Fruit fly (Drosophila melanogaster) whole organism, prepupa: ENCODE results near the gene CG42759.

ENCODE experiments used
- Blimp-1 ChIP-seq: fragments of 200-800 bp; sonication (Bioruptor generic); optimal IDR thresholded peaks from 3 replicates; lab custom pipeline; 2017; ENCODE audit warnings: missing biosample characterization, missing genetic modification characterization, mild to moderate bottlenecking, moderate library complexity, missing genetic modification reagents
- CG10631 ChIP-seq: fragments of 200-800 bp; sonication (Bioruptor generic); optimal IDR thresholded peaks from 2 replicates; lab custom pipeline; 2016; ENCODE audit warnings: missing biosample characterization, missing genetic modification characterization
- CG10669 ChIP-seq: fragments of 200-800 bp; sonication (Bioruptor generic); optimal IDR thresholded peaks from 3 replicates; lab custom pipeline; 2018; ENCODE audit warnings: missing biosample characterization, mild to moderate bottlenecking, missing genetic modification characterization, moderate library complexity
- CG11762 ChIP-seq: fragments of 200-800 bp; sonication (Bioruptor generic); optimal IDR thresholded peaks from 3 replicates; lab custom pipeline; 2016; ENCODE audit warnings: missing biosample characterization, missing genetic modification characterization; ENCODE audit not compliant: insufficient read depth
- CG11902 ChIP-seq: fragments of 200-800 bp; sonication (Bioruptor generic); optimal IDR thresholded peaks from 3 replicates; lab custom pipeline; 2016; ENCODE audit warnings: missing biosample characterization, missing genetic modification characterization
- CG1621 ChIP-seq: fragments of 200-800 bp; sonication (Bioruptor generic); optimal IDR thresholded peaks from 3 replicates; lab custom pipeline; 2018; ENCODE audit warnings: missing biosample characterization, mild to moderate bottlenecking, missing genetic modification characterization
- CG31627 ChIP-seq: fragments of 200-800 bp; sonication (Bioruptor generic); optimal IDR thresholded peaks from 3 replicates; lab custom pipeline; 2016; ENCODE audit warnings: missing biosample characterization, missing genetic modification characterization
- CG32006 ChIP-seq: fragments of 200-800 bp; sonication (Bioruptor generic); optimal IDR thresholded peaks from 3 replicates; lab custom pipeline; 2017; ENCODE audit warnings: missing biosample characterization, mild to moderate bottlenecking, missing genetic modification characterization
- CG6163 ChIP-seq: fragments of 200-800 bp; sonication (Bioruptor generic); IDR thresholded peaks from 3 replicates; pipeline ENCODE4 v1.3.6; 2022; ENCODE audit warnings: missing biosample characterization, missing genetic modification characterization
- CG6276 ChIP-seq: fragments of 200-800 bp; sonication (Bioruptor generic); optimal IDR thresholded peaks from 2 replicates; lab custom pipeline; 2017; ENCODE audit warnings: missing biosample characterization, mild to moderate bottlenecking, missing genetic modification characterization
- CG6854 ChIP-seq: fragments of 200-800 bp; sonication (Bioruptor generic); optimal IDR thresholded peaks from 2 replicates; lab custom pipeline; 2017; ENCODE audit warnings: missing biosample characterization, mild to moderate bottlenecking, missing genetic modification characterization
- CG7368 ChIP-seq: fragments of 200-800 bp; sonication (Bioruptor generic); optimal IDR thresholded peaks from 3 replicates; lab custom pipeline; 2016; ENCODE audit warnings: missing biosample characterization, missing genetic modification characterization
- CG8119 ChIP-seq: fragments of 200-800 bp; sonication (Bioruptor generic); IDR thresholded peaks from 3 replicates; pipeline ENCODE4 v1.3.6; 2022; ENCODE audit warnings: missing biosample characterization, missing genetic modification characterization
- CG8319 ChIP-seq: fragments of 200-800 bp; sonication (Bioruptor generic); optimal IDR thresholded peaks from 3 replicates; lab custom pipeline; 2016; ENCODE audit warnings: missing biosample characterization, missing genetic modification characterization
- CG8632 ChIP-seq: fragments of 200-800 bp; sonication (Bioruptor generic); optimal IDR thresholded peaks from 3 replicates; lab custom pipeline; 2016; ENCODE audit warnings: missing biosample characterization, missing genetic modification characterization
- CG9139 ChIP-seq: fragments of 200-800 bp; sonication (Bioruptor generic); optimal IDR thresholded peaks from 3 replicates; lab custom pipeline; 2017; ENCODE audit warnings: missing biosample characterization, mild to moderate bottlenecking, missing genetic modification characterization
- Eip75B ChIP-seq: fragments of 200-800 bp; sonication (Bioruptor generic); optimal IDR thresholded peaks from 3 replicates; lab custom pipeline; 2016; ENCODE audit warnings: missing biosample characterization, missing genetic modification characterization
- Eip78C ChIP-seq: fragments of 200-800 bp; sonication (Bioruptor generic); peaks from one replicate; lab custom pipeline; 2016; ENCODE audit warnings: missing biosample characterization, missing genetic modification characterization
- Eip93F ChIP-seq: fragments of 200-800 bp; sonication (Bioruptor generic); optimal IDR thresholded peaks from 2 replicates; lab custom pipeline; 2016; ENCODE audit warnings: missing biosample characterization, mild to moderate bottlenecking, missing genetic modification characterization
- Ets96B ChIP-seq: fragments of 200-800 bp; optimal IDR thresholded peaks from 2 replicates; lab custom pipeline; 2019; ENCODE audit warnings: missing biosample characterization, mild to moderate bottlenecking, missing genetic modification characterization, moderate library complexity
- Hr38 ChIP-seq: sonication (Bioruptor generic); optimal IDR thresholded peaks from 2 replicates; lab custom pipeline; 2016; ENCODE audit warnings: missing biosample characterization, missing genetic modification characterization
- Hr39 ChIP-seq: fragments of 200-800 bp; sonication (Bioruptor generic); optimal IDR thresholded peaks from 2 replicates; lab custom pipeline; 2016; ENCODE audit warnings: missing biosample characterization, missing genetic modification characterization
- Hr4 ChIP-seq: fragments of 200-800 bp; sonication (Bioruptor generic); optimal IDR thresholded peaks from 3 replicates; lab custom pipeline; 2016; ENCODE audit warnings: missing biosample characterization, missing genetic modification characterization
- Lpt ChIP-seq: fragments of 200-800 bp; sonication (Bioruptor generic); optimal IDR thresholded peaks from 3 replicates; lab custom pipeline; 2016; ENCODE audit warnings: missing biosample characterization, missing genetic modification characterization
- Met ChIP-seq: fragments of 200-800 bp; sonication (Bioruptor generic); optimal IDR thresholded peaks from 3 replicates; lab custom pipeline; 2016; ENCODE audit warnings: missing biosample characterization, missing genetic modification characterization
- OdsH ChIP-seq: fragments of 200-800 bp; sonication (Bioruptor generic); optimal IDR thresholded peaks from 3 replicates; lab custom pipeline; 2016; ENCODE audit warnings: missing biosample characterization, missing genetic modification characterization
- Smox ChIP-seq: fragments of 200-800 bp; sonication (Bioruptor generic); optimal IDR thresholded peaks from 3 replicates; lab custom pipeline; 2016; ENCODE audit warnings: missing biosample characterization, missing genetic modification characterization
- Sox102F ChIP-seq: fragments of 200-800 bp; sonication (Bioruptor generic); optimal IDR thresholded peaks from 2 replicates; lab custom pipeline; 2016; ENCODE audit warnings: missing biosample characterization, mild to moderate bottlenecking, missing genetic modification characterization
- Sox14 ChIP-seq: fragments of 200-800 bp; sonication (Bioruptor generic); optimal IDR thresholded peaks from 3 replicates; lab custom pipeline; 2016; ENCODE audit warnings: missing biosample characterization, missing genetic modification characterization
- Sox15 ChIP-seq: fragments of 200-800 bp; sonication (Bioruptor generic); optimal IDR thresholded peaks from 3 replicates; lab custom pipeline; 2016; ENCODE audit warnings: missing biosample characterization, missing genetic modification characterization
- achi ChIP-seq: fragments of 200-800 bp; sonication (Bioruptor generic); optimal IDR thresholded peaks from 3 replicates; lab custom pipeline; 2016; ENCODE audit warnings: missing biosample characterization, missing genetic modification characterization
- acj6 ChIP-seq: fragments of 200-800 bp; sonication (Bioruptor generic); optimal IDR thresholded peaks from 3 replicates; lab custom pipeline; 2016; ENCODE audit warnings: missing biosample characterization, missing genetic modification characterization
- dsx ChIP-seq: fragments of 200-800 bp; optimal IDR thresholded peaks from 3 replicates; lab custom pipeline; 2019; ENCODE audit warnings: missing biosample characterization, mild to moderate bottlenecking, missing genetic modification characterization, moderate library complexity; ENCODE audit not compliant: poor library complexity, severe bottlenecking
- eg ChIP-seq: fragments of 200-800 bp; sonication (Bioruptor generic); IDR thresholded peaks from 3 replicates; pipeline ENCODE4 v1.3.6; 2022; ENCODE audit warnings: missing biosample characterization, missing genetic modification characterization
- esn ChIP-seq: fragments of 200-800 bp; sonication (Bioruptor generic); optimal IDR thresholded peaks from 2 replicates; lab custom pipeline; 2016; ENCODE audit warnings: missing biosample characterization, mild to moderate bottlenecking, missing genetic modification characterization, moderate library complexity
- fd85E ChIP-seq: fragments of 200-800 bp; sonication (Bioruptor generic); optimal IDR thresholded peaks from 3 replicates; lab custom pipeline; 2016; ENCODE audit warnings: missing biosample characterization, missing genetic modification characterization
- fkh ChIP-seq: fragments of 200-800 bp; sonication (Bioruptor generic); optimal IDR thresholded peaks from 3 replicates; lab custom pipeline; 2017; ENCODE audit warnings: missing biosample characterization, mild to moderate bottlenecking, missing genetic modification characterization, moderate library complexity
- lz ChIP-seq: fragments of 200-800 bp; sonication (Bioruptor generic); optimal IDR thresholded peaks from 3 replicates; lab custom pipeline; 2016; ENCODE audit warnings: missing biosample characterization, missing genetic modification characterization
- pdm3 ChIP-seq: fragments of 200-800 bp; sonication (Bioruptor generic); optimal IDR thresholded peaks from 3 replicates; lab custom pipeline; 2016; ENCODE audit warnings: missing biosample characterization, missing genetic modification characterization
- salr ChIP-seq, 2 experiments: fragments of 200-800 bp; sonication (Bioruptor generic); optimal IDR thresholded peaks; 3 replicates each; lab custom pipeline; 2016 to 2018; ENCODE audit warnings: missing biosample characterization in 2 of 2, missing genetic modification characterization in 2 of 2, mild to moderate bottlenecking in 1 of 2
- ss ChIP-seq, 2 experiments: fragments of 200-800 bp; sonication (Bioruptor generic); optimal IDR thresholded peaks; 2 replicates in 1 of 2; 3 replicates in 1 of 2; lab custom pipeline; 2017 to 2018; ENCODE audit warnings: mild to moderate bottlenecking in 2 of 2, missing biosample characterization in 2 of 2, missing genetic modification characterization in 2 of 2, moderate library complexity in 1 of 2
- svp ChIP-seq: fragments of 200-800 bp; sonication (Bioruptor generic); peaks from one replicate; lab custom pipeline; 2016; ENCODE audit warnings: missing biosample characterization, missing genetic modification characterization
- vri ChIP-seq: fragments of 200-800 bp; sonication (Bioruptor generic); optimal IDR thresholded peaks from 3 replicates; lab custom pipeline; 2016; ENCODE audit warnings: missing biosample characterization, mild to moderate bottlenecking, missing genetic modification characterization

CG42759 gene

dm6 chr3R:10161163-10161562 lies 18.3 kb downstream of the CG42759 start, which contains the start of gene CG6254:
Gene CG6254 (minus strand): TSS chr3R:10161331.
- TF ChIP-seq CG31627 = peak; percentile 43
- TF ChIP-seq Blimp-1 = peak; percentile 42
- peak; percentile 47 for TF ChIP-seq Hr39 (GFP tag; lab: Kevin White, UChicago)
- TF ChIP-seq CG7368 = no peak
- no peak for TF ChIP-seq Lpt
- peak; percentile 26 for TF ChIP-seq lz (GFP tag; lab: Kevin White, UChicago)
- peak; percentile 7 for TF ChIP-seq CG11902
- TF ChIP-seq Sox14 = peak; percentile 65
- no peak for TF ChIP-seq CG6276 (GFP tag; lab: Kevin White, UChicago)
- TF ChIP-seq Ets96B (tag; lab: Kevin White, UChicago) = no peak
- TF ChIP-seq esn (GFP tag; lab: Kevin White, UChicago) = peak; percentile 52
- TF ChIP-seq CG32006 = no peak
- TF ChIP-seq, all 60 proteins: peak for 7

dm6 chr3R:10166334-10166733 lies 23.5 kb downstream of the CG42759 start:
- TF ChIP-seq fd85E (GFP tag; lab: Kevin White, UChicago) (no peak), Hr4 (GFP tag; lab: Kevin White, UChicago) (no peak), vri (GFP tag; lab: Kevin White, UChicago) (peak; percentile 79), CG6854 (GFP tag; lab: Kevin White, UChicago) (peak; percentile 17), CG8319 (no peak), Smox (no peak), esn (GFP tag; lab: Kevin White, UChicago) (peak; percentile 38), CG11762 (no peak), Ets96B (tag; lab: Kevin White, UChicago) (no peak), CG6276 (GFP tag; lab: Kevin White, UChicago) (no peak), Sox102F (peak; percentile 41), achi (GFP tag; lab: Kevin White, UChicago) (no peak), ss (GFP tag; optimal IDR thresholded peaks at IDR 0.05; lab: Kevin White, UChicago) (no peak), CG1621 (tag; lab: Kevin White, UChicago) (no peak), Lpt (no peak)

dm6 chr3R:10167280-10167679 lies 24.4 kb downstream of the CG42759 start:
- TF ChIP-seq fkh (GFP tag; lab: Kevin White, UChicago) (peak; percentile 14), pdm3 (GFP tag; lab: Kevin White, UChicago) (no peak)

- TF ChIP-seq CG32006 (no peak), OdsH (GFP tag; lab: Kevin White, UChicago) (peak; percentile 59), CG11762 (no peak), Eip75B (GFP tag; lab: Kevin White, UChicago) (peak; percentile 16), Met (GFP tag; lab: Kevin White, UChicago) (peak; percentile 51), Hr4 (GFP tag; lab: Kevin White, UChicago) (peak; percentile 38), CG10631 (peak; percentile 55), acj6 (GFP tag; lab: Kevin White, UChicago) (peak; percentile 61), Sox15 (GFP tag; lab: Kevin White, UChicago) (peak; percentile 22), Sox102F (peak; percentile 41), esn (GFP tag; lab: Kevin White, UChicago) (peak; percentile 66), Blimp-1 (no peak), Eip78C (GFP tag; lab: Kevin White, UChicago) (peak; percentile 86), CG8632 (GFP tag; lab: Kevin White, UChicago) (peak; percentile 62), Hr38 (GFP tag; lab: Kevin White, UChicago) (no peak), Hr39 (GFP tag; lab: Kevin White, UChicago) (peak; percentile 73), CG6163 (peak; percentile 25; the same call in 1 of the 3 replicates), CG31627 (peak; percentile 60), CG9139 (GFP tag; lab: Kevin White, UChicago) (peak; percentile 29), salr (GFP tag; optimal IDR thresholded peaks at IDR 0.05; lab: Kevin White, UChicago) (peak in 1 of 2 experiments; percentile 20), CG7368 (peak; percentile 10), Eip93F (GFP tag; lab: Kevin White, UChicago) (no peak), CG10669 (peak; percentile 23), CG6276 (GFP tag; lab: Kevin White, UChicago) (no peak), lz (GFP tag; lab: Kevin White, UChicago) (peak; percentile 47), eg (GFP tag; lab: Robert Waterston, UW) (peak; percentile 67), dsx (GFP tag; lab: Kevin White, UChicago) (no peak), CG6854 (GFP tag; lab: Kevin White, UChicago) (no peak), CG8119 (GFP tag; lab: Robert Waterston, UW) (no peak; the same call in 1 of the 3 replicates), vri (GFP tag; lab: Kevin White, UChicago) (peak; percentile 19), achi (GFP tag; lab: Kevin White, UChicago) (peak; percentile 42), svp (GFP tag; lab: Kevin White, UChicago) (peak; percentile 80)
Measured at dm6 chr3R:10168483-10169064, 25.7 kb downstream of the CG42759 start.
